Fruit fly (Drosophila melanogaster) whole organism, prepupa: Measurements from ENCODE around the gene CG32267.

ENCODE experiments used
- Blimp-1 ChIP-seq: fragments of 200-800 bp; sonication (Bioruptor generic); optimal IDR thresholded peaks from 3 replicates; lab custom pipeline; 2017; ENCODE audit warnings: missing biosample characterization, missing genetic modification characterization, mild to moderate bottlenecking, moderate library complexity, missing genetic modification reagents
- CG10631 ChIP-seq: fragments of 200-800 bp; sonication (Bioruptor generic); optimal IDR thresholded peaks from 2 replicates; lab custom pipeline; 2016; ENCODE audit warnings: missing biosample characterization, missing genetic modification characterization
- CG11294 ChIP-seq: fragments of 200-800 bp; sonication (Bioruptor generic); IDR thresholded peaks from 2 replicates; pipeline ENCODE4 v1.3.6; 2022; ENCODE audit warnings: missing biosample characterization, missing genetic modification characterization
- CG11902 ChIP-seq: fragments of 200-800 bp; sonication (Bioruptor generic); optimal IDR thresholded peaks from 3 replicates; lab custom pipeline; 2016; ENCODE audit warnings: missing biosample characterization, missing genetic modification characterization
- CG15336 ChIP-seq: fragments of 200-800 bp; sonication (Bioruptor generic); IDR thresholded peaks from 2 replicates; pipeline ENCODE4 v1.3.6; 2022; ENCODE audit warnings: missing biosample characterization, missing genetic modification characterization
- CG1621 ChIP-seq: fragments of 200-800 bp; sonication (Bioruptor generic); optimal IDR thresholded peaks from 3 replicates; lab custom pipeline; 2018; ENCODE audit warnings: missing biosample characterization, mild to moderate bottlenecking, missing genetic modification characterization
- CG16779 ChIP-seq: fragments of 200-800 bp; sonication (Bioruptor generic); optimal IDR thresholded peaks from 3 replicates; lab custom pipeline; 2017; ENCODE audit warnings: missing biosample characterization, mild to moderate bottlenecking, missing genetic modification characterization
- CG3032 ChIP-seq: fragments of 200-800 bp; optimal IDR thresholded peaks from 2 replicates; lab custom pipeline; 2019; ENCODE audit warnings: missing biosample characterization, mild to moderate bottlenecking, missing genetic modification characterization, moderate library complexity
- CG31627 ChIP-seq: fragments of 200-800 bp; sonication (Bioruptor generic); optimal IDR thresholded peaks from 3 replicates; lab custom pipeline; 2016; ENCODE audit warnings: missing biosample characterization, missing genetic modification characterization
- CG32006 ChIP-seq: fragments of 200-800 bp; sonication (Bioruptor generic); optimal IDR thresholded peaks from 3 replicates; lab custom pipeline; 2017; ENCODE audit warnings: missing biosample characterization, mild to moderate bottlenecking, missing genetic modification characterization
- CG3919 ChIP-seq: fragments of 200-800 bp; sonication (Bioruptor generic); optimal IDR thresholded peaks from 3 replicates; lab custom pipeline; 2016; ENCODE audit warnings: missing biosample characterization, missing genetic modification characterization
- CG4318 ChIP-seq: fragments of 200-800 bp; sonication (Bioruptor generic); optimal IDR thresholded peaks from 3 replicates; lab custom pipeline; 2017; ENCODE audit warnings: missing biosample characterization, mild to moderate bottlenecking, missing genetic modification characterization
- CG6163 ChIP-seq: fragments of 200-800 bp; sonication (Bioruptor generic); IDR thresholded peaks from 3 replicates; pipeline ENCODE4 v1.3.6; 2022; ENCODE audit warnings: missing biosample characterization, missing genetic modification characterization
- CG6276 ChIP-seq: fragments of 200-800 bp; sonication (Bioruptor generic); optimal IDR thresholded peaks from 2 replicates; lab custom pipeline; 2017; ENCODE audit warnings: missing biosample characterization, mild to moderate bottlenecking, missing genetic modification characterization
- CG6792 ChIP-seq: fragments of 200-800 bp; sonication (Bioruptor generic); optimal IDR thresholded peaks from 3 replicates; lab custom pipeline; 2016; ENCODE audit warnings: missing biosample characterization, missing genetic modification characterization
- CG6808 ChIP-seq: fragments of 200-800 bp; sonication (Bioruptor generic); optimal IDR thresholded peaks from 3 replicates; lab custom pipeline; 2017; ENCODE audit warnings: missing biosample characterization, missing genetic modification characterization, mild to moderate bottlenecking, moderate library complexity, missing genetic modification reagents
- CG6854 ChIP-seq: fragments of 200-800 bp; sonication (Bioruptor generic); optimal IDR thresholded peaks from 2 replicates; lab custom pipeline; 2017; ENCODE audit warnings: missing biosample characterization, mild to moderate bottlenecking, missing genetic modification characterization
- CG7368 ChIP-seq: fragments of 200-800 bp; sonication (Bioruptor generic); optimal IDR thresholded peaks from 3 replicates; lab custom pipeline; 2016; ENCODE audit warnings: missing biosample characterization, missing genetic modification characterization
- CG8119 ChIP-seq: fragments of 200-800 bp; sonication (Bioruptor generic); IDR thresholded peaks from 3 replicates; pipeline ENCODE4 v1.3.6; 2022; ENCODE audit warnings: missing biosample characterization, missing genetic modification characterization
- CG8319 ChIP-seq: fragments of 200-800 bp; sonication (Bioruptor generic); optimal IDR thresholded peaks from 3 replicates; lab custom pipeline; 2016; ENCODE audit warnings: missing biosample characterization, missing genetic modification characterization
- CG8632 ChIP-seq: fragments of 200-800 bp; sonication (Bioruptor generic); optimal IDR thresholded peaks from 3 replicates; lab custom pipeline; 2016; ENCODE audit warnings: missing biosample characterization, missing genetic modification characterization
- CG9139 ChIP-seq: fragments of 200-800 bp; sonication (Bioruptor generic); optimal IDR thresholded peaks from 3 replicates; lab custom pipeline; 2017; ENCODE audit warnings: missing biosample characterization, mild to moderate bottlenecking, missing genetic modification characterization
- Eip75B ChIP-seq: fragments of 200-800 bp; sonication (Bioruptor generic); optimal IDR thresholded peaks from 3 replicates; lab custom pipeline; 2016; ENCODE audit warnings: missing biosample characterization, missing genetic modification characterization
- Eip78C ChIP-seq: fragments of 200-800 bp; sonication (Bioruptor generic); peaks from one replicate; lab custom pipeline; 2016; ENCODE audit warnings: missing biosample characterization, missing genetic modification characterization
- Eip93F ChIP-seq: fragments of 200-800 bp; sonication (Bioruptor generic); optimal IDR thresholded peaks from 2 replicates; lab custom pipeline; 2016; ENCODE audit warnings: missing biosample characterization, mild to moderate bottlenecking, missing genetic modification characterization
- Ets21C ChIP-seq: fragments of 200-800 bp; sonication (Bioruptor generic); optimal IDR thresholded peaks from 3 replicates; lab custom pipeline; 2016; ENCODE audit warnings: missing biosample characterization, missing genetic modification characterization
- Gug ChIP-seq: fragments of 200-800 bp; sonication (Bioruptor generic); IDR thresholded peaks from 2 replicates; pipeline ENCODE4 v1.3.6; 2022; ENCODE audit warnings: missing biosample characterization, missing genetic modification characterization
- Hr38 ChIP-seq: sonication (Bioruptor generic); optimal IDR thresholded peaks from 2 replicates; lab custom pipeline; 2016; ENCODE audit warnings: missing biosample characterization, missing genetic modification characterization
- Hr39 ChIP-seq: fragments of 200-800 bp; sonication (Bioruptor generic); optimal IDR thresholded peaks from 2 replicates; lab custom pipeline; 2016; ENCODE audit warnings: missing biosample characterization, missing genetic modification characterization
- Hr4 ChIP-seq: fragments of 200-800 bp; sonication (Bioruptor generic); optimal IDR thresholded peaks from 3 replicates; lab custom pipeline; 2016; ENCODE audit warnings: missing biosample characterization, missing genetic modification characterization
- Lpt ChIP-seq: fragments of 200-800 bp; sonication (Bioruptor generic); optimal IDR thresholded peaks from 3 replicates; lab custom pipeline; 2016; ENCODE audit warnings: missing biosample characterization, missing genetic modification characterization
- Met ChIP-seq: fragments of 200-800 bp; sonication (Bioruptor generic); optimal IDR thresholded peaks from 3 replicates; lab custom pipeline; 2016; ENCODE audit warnings: missing biosample characterization, missing genetic modification characterization
- OdsH ChIP-seq: fragments of 200-800 bp; sonication (Bioruptor generic); optimal IDR thresholded peaks from 3 replicates; lab custom pipeline; 2016; ENCODE audit warnings: missing biosample characterization, missing genetic modification characterization
- Smox ChIP-seq: fragments of 200-800 bp; sonication (Bioruptor generic); optimal IDR thresholded peaks from 3 replicates; lab custom pipeline; 2016; ENCODE audit warnings: missing biosample characterization, missing genetic modification characterization
- Sox102F ChIP-seq: fragments of 200-800 bp; sonication (Bioruptor generic); optimal IDR thresholded peaks from 2 replicates; lab custom pipeline; 2016; ENCODE audit warnings: missing biosample characterization, mild to moderate bottlenecking, missing genetic modification characterization
- Sox14 ChIP-seq: fragments of 200-800 bp; sonication (Bioruptor generic); optimal IDR thresholded peaks from 3 replicates; lab custom pipeline; 2016; ENCODE audit warnings: missing biosample characterization, missing genetic modification characterization
- Sox15 ChIP-seq: fragments of 200-800 bp; sonication (Bioruptor generic); optimal IDR thresholded peaks from 3 replicates; lab custom pipeline; 2016; ENCODE audit warnings: missing biosample characterization, missing genetic modification characterization
- acj6 ChIP-seq: fragments of 200-800 bp; sonication (Bioruptor generic); optimal IDR thresholded peaks from 3 replicates; lab custom pipeline; 2016; ENCODE audit warnings: missing biosample characterization, missing genetic modification characterization
- cyc ChIP-seq: fragments of 200-800 bp; sonication (Bioruptor generic); optimal IDR thresholded peaks from 3 replicates; lab custom pipeline; 2016; ENCODE audit warnings: missing biosample characterization, missing genetic modification characterization
- dac ChIP-seq: fragments of 200-800 bp; sonication (Bioruptor generic); optimal IDR thresholded peaks from 2 replicates; lab custom pipeline; 2017; ENCODE audit warnings: missing biosample characterization, mild to moderate bottlenecking, missing genetic modification characterization
- dsx ChIP-seq: fragments of 200-800 bp; optimal IDR thresholded peaks from 3 replicates; lab custom pipeline; 2019; ENCODE audit warnings: missing biosample characterization, mild to moderate bottlenecking, missing genetic modification characterization, moderate library complexity; ENCODE audit not compliant: poor library complexity, severe bottlenecking
- eg ChIP-seq: fragments of 200-800 bp; sonication (Bioruptor generic); IDR thresholded peaks from 3 replicates; pipeline ENCODE4 v1.3.6; 2022; ENCODE audit warnings: missing biosample characterization, missing genetic modification characterization
- esn ChIP-seq: fragments of 200-800 bp; sonication (Bioruptor generic); optimal IDR thresholded peaks from 2 replicates; lab custom pipeline; 2016; ENCODE audit warnings: missing biosample characterization, mild to moderate bottlenecking, missing genetic modification characterization, moderate library complexity
- fd59A ChIP-seq: fragments of 200-800 bp; sonication (Bioruptor generic); optimal IDR thresholded peaks from 2 replicates; lab custom pipeline; 2017; ENCODE audit warnings: missing biosample characterization, mild to moderate bottlenecking, missing genetic modification characterization, missing genetic modification reagents
- fd85E ChIP-seq: fragments of 200-800 bp; sonication (Bioruptor generic); optimal IDR thresholded peaks from 3 replicates; lab custom pipeline; 2016; ENCODE audit warnings: missing biosample characterization, missing genetic modification characterization
- fkh ChIP-seq: fragments of 200-800 bp; sonication (Bioruptor generic); optimal IDR thresholded peaks from 3 replicates; lab custom pipeline; 2017; ENCODE audit warnings: missing biosample characterization, mild to moderate bottlenecking, missing genetic modification characterization, moderate library complexity
- lz ChIP-seq: fragments of 200-800 bp; sonication (Bioruptor generic); optimal IDR thresholded peaks from 3 replicates; lab custom pipeline; 2016; ENCODE audit warnings: missing biosample characterization, missing genetic modification characterization
- pdm3 ChIP-seq: fragments of 200-800 bp; sonication (Bioruptor generic); optimal IDR thresholded peaks from 3 replicates; lab custom pipeline; 2016; ENCODE audit warnings: missing biosample characterization, missing genetic modification characterization
- spab ChIP-seq: fragments of 200-800 bp; sonication (Bioruptor generic); optimal IDR thresholded peaks from 2 replicates; lab custom pipeline; 2017; ENCODE audit warnings: missing biosample characterization, mild to moderate bottlenecking, missing genetic modification characterization, missing genetic modification reagents
- ss ChIP-seq, 2 experiments: fragments of 200-800 bp; sonication (Bioruptor generic); optimal IDR thresholded peaks; 2 replicates in 1 of 2; 3 replicates in 1 of 2; lab custom pipeline; 2017 to 2018; ENCODE audit warnings: mild to moderate bottlenecking in 2 of 2, missing biosample characterization in 2 of 2, missing genetic modification characterization in 2 of 2, moderate library complexity in 1 of 2
- topi ChIP-seq: fragments of 200-800 bp; sonication (Bioruptor generic); optimal IDR thresholded peaks from 3 replicates; lab custom pipeline; 2016; ENCODE audit warnings: missing biosample characterization, missing genetic modification characterization
- vri ChIP-seq: fragments of 200-800 bp; sonication (Bioruptor generic); optimal IDR thresholded peaks from 3 replicates; lab custom pipeline; 2016; ENCODE audit warnings: missing biosample characterization, mild to moderate bottlenecking, missing genetic modification characterization

Gene CG32267

dm6 chr3L:3444246-3444785 is 27.6 kb downstream of the CG32267 start:
- TF ChIP-seq Lpt (GFP tag; lab: Kevin White, UChicago) (peak; percentile 37), cyc (GFP tag; lab: Kevin White, UChicago) (no peak), CG6792 (no peak), Met (GFP tag; lab: Kevin White, UChicago) (no peak), Hr38 (GFP tag; lab: Kevin White, UChicago) (no peak), Eip75B (peak; percentile 55), Blimp-1 (GFP tag; lab: Kevin White, UChicago) (no peak), spab (GFP tag; lab: Kevin White, UChicago) (peak; percentile 60), lz (GFP tag; lab: Kevin White, UChicago) (no peak), CG6163 (GFP tag; lab: Robert Waterston, UW) (peak; percentile 49; the same call in 2 of the 3 replicates), CG11294 (GFP tag; lab: Robert Waterston, UW) (no peak), CG3919 (GFP tag; lab: Kevin White, UChicago) (peak; percentile 55), CG15336 (GFP tag; lab: Robert Waterston, UW) (peak; percentile 59), Hr4 (GFP tag; lab: Kevin White, UChicago) (peak; percentile 34), CG7368 (GFP tag; lab: Kevin White, UChicago) (no peak), topi (GFP tag; lab: Kevin White, UChicago) (no peak), CG8632 (GFP tag; lab: Kevin White, UChicago) (peak; percentile 11), CG4318 (peak; percentile 24), Sox14 (GFP tag; lab: Kevin White, UChicago) (peak; percentile 44), dsx (peak; percentile 74), CG8319 (GFP tag; lab: Kevin White, UChicago) (no peak), CG9139 (GFP tag; lab: Kevin White, UChicago) (peak; percentile 24), fd59A (GFP tag; lab: Kevin White, UChicago) (peak; percentile 50), CG3032 (tag; lab: Kevin White, UChicago) (peak; percentile 70), Sox15 (no peak), CG10631 (peak; percentile 73), CG11902 (GFP tag; lab: Kevin White, UChicago) (no peak), CG31627 (GFP tag; lab: Kevin White, UChicago) (no peak), Eip93F (no peak), esn (GFP tag; lab: Kevin White, UChicago) (no peak), ss (GFP tag; optimal IDR thresholded peaks at IDR 0.05; lab: Kevin White, UChicago) (peak in 1 of 2 experiments; percentile 57), Gug (GFP tag; lab: Robert Waterston, UW) (peak; percentile 45), CG8119 (GFP tag; lab: Robert Waterston, UW) (peak; percentile 68), Ets21C (GFP tag; lab: Kevin White, UChicago) (no peak), Sox102F (GFP tag; lab: Kevin White, UChicago) (no peak), acj6 (GFP tag; lab: Kevin White, UChicago) (peak; percentile 38), CG6808 (GFP tag; lab: Kevin White, UChicago) (peak; percentile 55), CG16779 (tag; lab: Kevin White, UChicago) (no peak), eg (GFP tag; lab: Robert Waterston, UW) (0 out of 3 replicates have a peak, but pooled peaks have one; percentile 46), pdm3 (GFP tag; lab: Kevin White, UChicago) (peak; percentile 43), dac (GFP tag; lab: Kevin White, UChicago) (no peak), fkh (GFP tag; lab: Kevin White, UChicago) (no peak), CG32006 (peak; percentile 57), Smox (no peak), CG1621 (tag; lab: Kevin White, UChicago) (peak; percentile 41), CG6276 (GFP tag; lab: Kevin White, UChicago) (peak; percentile 31), fd85E (GFP tag; lab: Kevin White, UChicago) (no peak), Eip78C (peak; percentile 82), CG6854 (GFP tag; lab: Kevin White, UChicago) (no peak), Hr39 (GFP tag; lab: Kevin White, UChicago) (no peak), OdsH (GFP tag; lab: Kevin White, UChicago) (peak; percentile 46), vri (no peak)
